Worm (Caenorhabditis elegans): ENCODE results near the gene srv-10.

DNA sequence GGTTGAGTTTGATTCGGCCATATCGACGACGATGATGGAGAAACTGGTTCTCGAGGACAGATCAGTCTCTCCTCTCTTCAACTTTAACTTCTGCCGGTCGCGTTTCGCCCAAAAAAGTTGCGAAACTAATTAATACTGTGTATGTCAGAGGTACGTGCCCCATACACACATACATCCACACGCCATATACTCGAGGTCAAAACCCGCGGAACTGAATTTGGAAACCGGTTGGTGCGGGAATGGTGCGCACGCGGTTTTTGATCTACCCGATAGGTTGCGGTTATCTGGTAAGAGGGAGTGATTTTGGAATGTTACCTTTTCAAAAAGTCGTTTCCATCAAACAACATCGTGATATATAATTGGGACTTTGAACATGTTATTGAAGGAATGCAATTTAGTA is 43.5 kb upstream of the srv-10 start, which contains the start of gene ifbp-1:
- TF ChIP-seq M03D4.4 (tag; optimal IDR thresholded peaks at IDR 0.05) (no peak), mep-1 (tag; optimal IDR thresholded peaks at IDR 0.05) (no peak), ztf-11 (tag; optimal IDR thresholded peaks at IDR 0.05) (no peak), unc-62 (GFP tag; optimal IDR thresholded peaks at IDR 0.05) (no peak), flh-1 (GFP tag; optimal IDR thresholded peaks at IDR 0.05) (no peak), nhr-28 (tag; optimal IDR thresholded peaks at IDR 0.05) (no peak), blmp-1 (tag; optimal IDR thresholded peaks at IDR 0.05) (no peak), lsy-2 (tag; optimal IDR thresholded peaks at IDR 0.05) (no peak), nhr-76 (tag; optimal IDR thresholded peaks at IDR 0.05) (no peak)

Measured in whole organism, mixed stage, embryonic.